Worm (Caenorhabditis elegans) whole organism, L4/young adult: ENCODE data around the gene eif-1.

Experiments
- W03F9.2 ChIP-seq: fragments of 150-350 bp; optimal IDR thresholded peaks from 2 replicates; lab custom pipeline; 2014; ENCODE audit warnings: missing biosample characterization, missing genetic modification characterization
- dao-5 ChIP-seq: sonication (generic microtip); optimal IDR thresholded peaks from 2 replicates; lab custom pipeline; 2016; ENCODE audit warnings: missing genotype, missing genetic modification characterization, moderate library complexity, missing compliant biosample characterization
- him-1 ChIP-seq: sonication (generic microtip); optimal IDR thresholded peaks from 2 replicates; lab custom pipeline; 2016; ENCODE audit warnings: missing genotype, missing genetic modification reagents, missing genetic modification characterization, missing compliant biosample characterization

DNA sequence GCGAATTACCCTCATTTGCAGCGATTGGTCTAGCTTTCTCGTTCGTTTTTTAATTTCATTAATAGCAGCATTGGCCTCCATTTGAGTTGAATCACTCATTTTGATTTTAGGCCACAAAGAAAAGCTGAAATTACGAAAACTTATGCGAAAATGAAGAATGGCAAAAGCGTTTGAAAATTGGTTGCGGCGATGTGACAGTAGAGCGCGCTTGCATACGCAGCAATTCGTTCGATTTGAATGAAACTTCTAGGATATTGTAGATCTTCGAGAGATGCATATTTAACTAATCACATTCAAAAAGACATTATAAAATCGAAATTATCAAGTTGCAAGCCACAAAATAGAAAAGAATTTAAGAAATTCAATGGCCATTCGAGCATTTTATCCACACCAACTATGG, 33.7 kb downstream of the eif-1 start, which contains the start of gene ulp-2:
- no peak for TF ChIP-seq dao-5 (tag; lab: Kevin White, UChicago)
- no peak for TF ChIP-seq W03F9.2
- TF ChIP-seq him-1 (tag; lab: Kevin White, UChicago) = no peak
